Worm (Caenorhabditis elegans) whole organism, L1 larva: Measurements from ENCODE around the gene srh-73.

Experiments used
- aly-2 ChIP-seq: fragments of 150-350 bp; optimal IDR thresholded peaks from 2 replicates; lab custom pipeline; 2014; ENCODE audit warnings: missing biosample characterization, missing genetic modification characterization
- ama-1 ChIP-seq: fragments of 150-350 bp; optimal IDR thresholded peaks from 2 replicates; lab custom pipeline; 2014
- ceh-88 ChIP-seq: fragments of 200-800 bp; sonication (Bioruptor generic); IDR thresholded peaks from 2 replicates; pipeline ENCODE4 v1.3.6; 2022; ENCODE audit warnings: missing genetic modification characterization, missing compliant biosample characterization
- egl-13 ChIP-seq: sonication (generic microtip); optimal IDR thresholded peaks from 2 replicates; lab custom pipeline; 2016; ENCODE audit warnings: missing genotype, missing genetic modification reagents, missing genetic modification characterization, missing compliant biosample characterization
- elt-2 ChIP-seq: sonication (generic microtip); optimal IDR thresholded peaks from 2 replicates; lab custom pipeline; 2016; ENCODE audit warnings: missing genetic modification characterization, mild to moderate bottlenecking, inconsistent platforms, missing compliant biosample characterization, missing genetic modification reagents
- fos-1 ChIP-seq: fragments of 150-350 bp; optimal IDR thresholded peaks from 2 replicates; lab custom pipeline; 2014; ENCODE audit warnings: missing biosample characterization, missing genetic modification characterization
- nhr-11 ChIP-seq: fragments of 150-350 bp; optimal IDR thresholded peaks from 2 replicates; lab custom pipeline; 2014; ENCODE audit warnings: missing biosample characterization, missing genetic modification characterization
- nhr-237 ChIP-seq: fragments of 150-350 bp; optimal IDR thresholded peaks from 2 replicates; lab custom pipeline; 2014; ENCODE audit warnings: missing biosample characterization, missing genetic modification characterization
- skn-1 ChIP-seq: fragments of 150-350 bp; optimal IDR thresholded peaks from 2 replicates; lab custom pipeline; 2014; ENCODE audit warnings: missing biosample characterization, missing genetic modification characterization
- snpc-4 ChIP-seq: fragments of 150-350 bp; optimal IDR thresholded peaks from 2 replicates; lab custom pipeline; 2014; ENCODE audit warnings: missing biosample characterization, missing genetic modification characterization
- unc-62 ChIP-seq: fragments of 150-350 bp; optimal IDR thresholded peaks from 2 replicates; lab custom pipeline; 2014; ENCODE audit warnings: missing biosample characterization, missing genetic modification reagents, missing genetic modification characterization

ce11 chrII:12518008-12518407 is 6.0 kb downstream of the srh-73 start:
- TF ChIP-seq snpc-4 = no peak
- no peak for TF ChIP-seq fos-1 (tag; lab: Kevin White, UChicago)
- TF ChIP-seq ceh-88 (GFP tag; lab: Robert Waterston, UW) = no peak
- TF ChIP-seq ama-1 (lab: Kevin White, UChicago) = no peak
- no peak for TF ChIP-seq unc-62 (GFP tag; lab: Kevin White, UChicago)
- TF ChIP-seq skn-1 (tag; lab: Kevin White, UChicago) = no peak
- no peak for TF ChIP-seq aly-2 (tag; lab: Kevin White, UChicago)
- TF ChIP-seq elt-2 (tag; lab: Kevin White, UChicago) = no peak
- TF ChIP-seq nhr-11 (tag; lab: Kevin White, UChicago) = no peak
- no peak for TF ChIP-seq egl-13 (tag; lab: Kevin White, UChicago)
- no peak for TF ChIP-seq nhr-237 (tag; lab: Kevin White, UChicago)
